2 worm cellular contexts compared by ENCODE assay signal in the genomic region with DNA sequence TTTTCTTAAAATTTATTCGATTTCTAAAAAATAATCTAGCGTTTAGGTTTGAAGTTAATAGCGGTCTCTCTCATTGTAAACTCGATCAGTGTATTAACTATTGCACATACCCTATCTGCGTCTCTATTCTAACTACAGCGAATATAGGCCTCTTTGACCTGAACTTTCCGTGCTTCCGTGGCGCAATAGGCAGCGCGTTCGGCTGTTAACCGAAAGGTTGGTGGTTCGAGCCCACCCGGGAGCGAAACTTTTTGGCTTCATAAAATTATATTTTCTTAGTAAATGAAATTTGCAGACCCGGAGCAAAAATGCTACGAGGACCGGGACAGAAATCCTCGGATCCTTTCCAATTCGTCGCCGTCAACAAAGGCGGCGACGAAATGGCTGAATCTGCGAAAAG.
TF ChIP-seq lines count a peak whose summit lies in the region.

No protein-coding gene starts in this region.

TF ChIP-seq in whole organism, L4 larva, 104 proteins besides CTCF, POLR2A, EP300 and RAD21 (continued from another document):
- TF ChIP-seq zip-2 (tag; optimal IDR thresholded peaks at IDR 0.05; lab: Kevin White, UChicago) (no peak), nhr-237 (tag; optimal IDR thresholded peaks at IDR 0.05; lab: Kevin White, UChicago) (no peak), sdz-12 (GFP tag; optimal IDR thresholded peaks at IDR 0.05; lab: Kevin White, UChicago) (no peak), vab-7 (GFP tag; IDR thresholded peaks at IDR 0.05; lab: Robert Waterston, UW) (peak; percentile 58; the same call in 1 of the 2 replicates), dve-1 (tag; optimal IDR thresholded peaks at IDR 0.05; lab: Kevin White, UChicago; ENCODE audit: insufficient read depth) (peak; percentile 26), lir-3 (tag; optimal IDR thresholded peaks at IDR 0.05; lab: Kevin White, UChicago) (peak; percentile 11), D1046.2 (GFP tag; IDR thresholded peaks at IDR 0.05; lab: Robert Waterston, UW) (no peak), ctbp-1 (GFP tag; IDR thresholded peaks at IDR 0.05; lab: Robert Waterston, UW) (0 out of 2 replicates have a peak, but pooled peaks have one; percentile 24), mxl-3 (GFP tag; optimal IDR thresholded peaks at IDR 0.05; lab: Kevin White, UChicago) (no peak), nhr-6 (tag; optimal IDR thresholded peaks at IDR 0.05; lab: Kevin White, UChicago) (no peak), mep-1 (tag; optimal IDR thresholded peaks at IDR 0.05; lab: Kevin White, UChicago) (peak; percentile 6), tra-1 (GFP tag; IDR thresholded peaks at IDR 0.05; lab: Robert Waterston, UW) (0 out of 2 replicates have a peak, but pooled peaks have one; percentile 38), mes-2 (tag; optimal IDR thresholded peaks at IDR 0.05; lab: Kevin White, UChicago; ENCODE audit: poor library complexity, severe bottlenecking) (peak; percentile 78), zag-1 (tag; optimal IDR thresholded peaks at IDR 0.05; lab: Kevin White, UChicago) (no peak), Y75B8A.6 (GFP tag; IDR thresholded peaks at IDR 0.05; lab: Robert Waterston, UW) (no peak), F26F4.8 (GFP tag; conservative IDR thresholded peaks at IDR 0.05; lab: Robert Waterston, UW) (no peak), hif-1 (tag; optimal IDR thresholded peaks at IDR 0.05; lab: Kevin White, UChicago) (peak in 1 of 2 experiments; percentile 14), lin-15B (tag; optimal IDR thresholded peaks at IDR 0.05; lab: Kevin White, UChicago) (no peak), ceh-44 (GFP tag; IDR thresholded peaks at IDR 0.05; lab: Robert Waterston, UW) (no peak), nhr-48 (tag; optimal IDR thresholded peaks at IDR 0.05; lab: Kevin White, UChicago) (no peak), zfp-3 (GFP tag; conservative IDR thresholded peaks at IDR 0.05; lab: Robert Waterston, UW) (peak; percentile 18; the same call in 1 of the 2 replicates), ztf-7 (tag; optimal IDR thresholded peaks at IDR 0.05; lab: Kevin White, UChicago) (no peak), dmd-9 (GFP tag; IDR thresholded peaks at IDR 0.05; lab: Robert Waterston, UW) (no peak), daf-19 (GFP tag; conservative IDR thresholded peaks at IDR 0.05; lab: Robert Waterston, UW) (0 out of 2 replicates have a peak, but pooled peaks have one; percentile 51), lin-1 (GFP tag; IDR thresholded peaks at IDR 0.05; lab: Robert Waterston, UW) (peak; percentile 48; the same call in 1 of the 2 replicates), unc-39 (tag; optimal IDR thresholded peaks at IDR 0.05; lab: Kevin White, UChicago) (no peak), arid-1 (GFP tag; conservative IDR thresholded peaks at IDR 0.05; lab: Robert Waterston, UW) (peak; percentile 77), zfp-2 (tag; optimal IDR thresholded peaks at IDR 0.05; lab: Kevin White, UChicago) (no peak), spr-1 (tag; optimal IDR thresholded peaks at IDR 0.05; lab: Kevin White, UChicago) (peak; percentile 10), F10B5.3 (tag; optimal IDR thresholded peaks at IDR 0.05; lab: Kevin White, UChicago) (no peak), nhr-111 (GFP tag; optimal IDR thresholded peaks at IDR 0.05; lab: Kevin White, UChicago) (no peak), dmd-8 (GFP tag; IDR thresholded peaks at IDR 0.05; lab: Robert Waterston, UW) (peak; percentile 49; the same call in 1 of the 2 replicates), ceh-62 (tag; optimal IDR thresholded peaks at IDR 0.05; lab: Kevin White, UChicago) (no peak), Y5F2A.4 (GFP tag; optimal IDR thresholded peaks at IDR 0.05; lab: Kevin White, UChicago) (no peak), F44E2.7 (GFP tag; IDR thresholded peaks at IDR 0.05; lab: Robert Waterston, UW) (0 out of 2 replicates have a peak, but pooled peaks have one; percentile 5), dpl-1 (GFP tag; optimal IDR thresholded peaks at IDR 0.05; lab: Kevin White, UChicago) (no peak), Y105C5A.15 (GFP tag; IDR thresholded peaks at IDR 0.05; lab: Robert Waterston, UW) (no peak), hmg-1.1 (GFP tag; IDR thresholded peaks at IDR 0.05; lab: Robert Waterston, UW) (no peak), snpc-1.2 (GFP tag; IDR thresholded peaks at IDR 0.05; lab: Robert Waterston, UW) (no peak), T20F7.1 (GFP tag; optimal IDR thresholded peaks at IDR 0.05; lab: Kevin White, UChicago) (no peak), hlh-11 (tag; optimal IDR thresholded peaks at IDR 0.05; lab: Kevin White, UChicago) (peak; percentile 28), lin-13 (GFP tag; optimal IDR thresholded peaks at IDR 0.05; lab: Kevin White, UChicago) (no peak), set-16 (GFP tag; IDR thresholded peaks at IDR 0.05; lab: Robert Waterston, UW) (no peak), mdt-29 (GFP tag; IDR thresholded peaks at IDR 0.05; lab: Robert Waterston, UW) (no peak)

TF ChIP-seq in whole organism, late embryonic, 69 proteins besides CTCF, POLR2A, EP300 and RAD21 (continued from another document):
- TF ChIP-seq pag-3 (tag; optimal IDR thresholded peaks at IDR 0.05; lab: Kevin White, UChicago; ENCODE audit: borderline replicate concordance) (no peak), elt-4 (tag; optimal IDR thresholded peaks at IDR 0.05; lab: Kevin White, UChicago) (no peak), nfya-1 (tag; optimal IDR thresholded peaks at IDR 0.05; lab: Kevin White, UChicago) (no peak), unc-42 (tag; optimal IDR thresholded peaks at IDR 0.05; lab: Kevin White, UChicago) (no peak), che-1 (tag; optimal IDR thresholded peaks at IDR 0.05; lab: Kevin White, UChicago) (peak; percentile 62), odd-2 (tag; optimal IDR thresholded peaks at IDR 0.05; lab: Kevin White, UChicago) (no peak), sox-2 (GFP tag; IDR thresholded peaks at IDR 0.05; lab: Robert Waterston, UW) (no peak), pha-2 (tag; optimal IDR thresholded peaks at IDR 0.05; lab: Kevin White, UChicago) (peak; percentile 29), pros-1 (tag; optimal IDR thresholded peaks at IDR 0.05; lab: Kevin White, UChicago) (no peak), sdc-2 (tag; optimal IDR thresholded peaks at IDR 0.05; lab: Kevin White, UChicago) (peak; percentile 27), ceh-30 (tag; optimal IDR thresholded peaks at IDR 0.05; lab: Kevin White, UChicago) (no peak), npax-4 (tag; optimal IDR thresholded peaks at IDR 0.05; lab: Kevin White, UChicago) (no peak), fax-1 (tag; optimal IDR thresholded peaks at IDR 0.05; lab: Kevin White, UChicago) (peak; percentile 4), ceh-34 (tag; optimal IDR thresholded peaks at IDR 0.05; lab: Kevin White, UChicago) (peak; percentile 7), K09A11.1 (tag; optimal IDR thresholded peaks at IDR 0.05; lab: Kevin White, UChicago; ENCODE audit: insufficient read depth) (peak; percentile 58), nhr-232 (tag; optimal IDR thresholded peaks at IDR 0.05; lab: Kevin White, UChicago) (peak; percentile 40), tbx-2 (tag; optimal IDR thresholded peaks at IDR 0.05; lab: Kevin White, UChicago) (peak; percentile 30), ceh-31 (tag; optimal IDR thresholded peaks at IDR 0.05; lab: Kevin White, UChicago) (no peak), ref-2 (tag; optimal IDR thresholded peaks at IDR 0.05; lab: Kevin White, UChicago) (peak; percentile 15), mec-3 (tag; optimal IDR thresholded peaks at IDR 0.05; lab: Kevin White, UChicago; ENCODE audit: borderline replicate concordance) (no peak), ceh-2 (tag; optimal IDR thresholded peaks at IDR 0.05; lab: Kevin White, UChicago) (no peak), pat-9 (tag; optimal IDR thresholded peaks at IDR 0.05; lab: Kevin White, UChicago) (no peak), dmd-4 (tag; optimal IDR thresholded peaks at IDR 0.05; lab: Kevin White, UChicago; ENCODE audit: borderline replicate concordance) (peak; percentile 35), hlh-8 (tag; optimal IDR thresholded peaks at IDR 0.05; lab: Kevin White, UChicago) (peak; percentile 4), C08G9.2 (tag; optimal IDR thresholded peaks at IDR 0.05; lab: Kevin White, UChicago) (peak; percentile 34), gmeb-2 (tag; optimal IDR thresholded peaks at IDR 0.05; lab: Kevin White, UChicago) (peak; percentile 44), unc-3 (GFP tag; conservative IDR thresholded peaks at IDR 0.05; lab: Robert Waterston, UW) (no peak), unc-3 (tag; optimal IDR thresholded peaks at IDR 0.05; lab: Kevin White, UChicago) (no peak), tbx-7 (tag; optimal IDR thresholded peaks at IDR 0.05; lab: Kevin White, UChicago) (no peak), C38D4.7 (GFP tag; optimal IDR thresholded peaks at IDR 0.05; lab: Kevin White, UChicago) (peak; percentile 39), lim-6 (tag; optimal IDR thresholded peaks at IDR 0.05; lab: Kevin White, UChicago) (no peak), syd-9 (tag; optimal IDR thresholded peaks at IDR 0.05; lab: Kevin White, UChicago) (no peak), elt-2 (tag; optimal IDR thresholded peaks at IDR 0.05; lab: Kevin White, UChicago) (peak; percentile 47), K02D7.2 (tag; optimal IDR thresholded peaks at IDR 0.05; lab: Kevin White, UChicago) (peak; percentile 11), pha-4 (tag; optimal IDR thresholded peaks at IDR 0.05; lab: Kevin White, UChicago) (no peak), ztf-16 (tag; optimal IDR thresholded peaks at IDR 0.05; lab: Kevin White, UChicago) (peak; percentile 21), ceh-24 (tag; optimal IDR thresholded peaks at IDR 0.05; lab: Kevin White, UChicago) (no peak), ttx-3 (tag; optimal IDR thresholded peaks at IDR 0.05; lab: Kevin White, UChicago) (peak; percentile 35), hlh-30 (tag; optimal IDR thresholded peaks at IDR 0.05; lab: Kevin White, UChicago; ENCODE audit: insufficient read depth) (no peak), ceh-45 (GFP tag; IDR thresholded peaks at IDR 0.05; lab: Robert Waterston, UW) (peak; percentile 60; the same call in 1 of the 2 replicates), ceh-14 (tag; optimal IDR thresholded peaks at IDR 0.05; lab: Kevin White, UChicago) (no peak), ceh-22 (tag; optimal IDR thresholded peaks at IDR 0.05; lab: Kevin White, UChicago) (no peak)
